Worm (Caenorhabditis elegans) whole organism, L4 larva: ENCODE results near the gene Y27F2A.11.

Source experiments
- pqm-1 ChIP-seq: sonication (generic microtip); optimal IDR thresholded peaks from 2 replicates; lab custom pipeline; 2017; ENCODE audit warnings: missing biosample characterization, missing genetic modification characterization
- skn-1 ChIP-seq: fragments of 150-350 bp; optimal IDR thresholded peaks from 2 replicates; lab custom pipeline; 2014; ENCODE audit warnings: missing biosample characterization, missing genetic modification characterization

DNA sequence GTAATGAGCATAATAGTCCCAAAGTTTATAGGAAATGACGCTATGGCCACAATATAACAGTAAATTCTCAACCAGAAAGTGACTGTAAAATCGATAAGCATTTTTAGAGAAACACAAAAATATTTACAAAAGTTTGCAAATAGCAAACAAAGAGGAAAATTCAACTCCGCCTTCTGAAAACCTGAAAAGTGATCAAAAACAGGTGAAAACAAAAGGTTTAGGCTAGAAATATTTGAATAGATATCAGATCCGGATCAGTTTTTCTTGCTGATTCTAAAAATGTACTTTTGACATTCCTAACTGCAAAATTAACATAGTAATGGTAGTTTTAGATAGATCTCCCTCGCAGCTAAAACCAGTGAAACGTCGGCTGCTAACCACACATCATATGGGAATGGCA, 9.9 kb downstream of the Y27F2A.11 start, which contains the start of gene sri-51:
- TF ChIP-seq pqm-1 (tag; lab: Kevin White, UChicago) (no peak), skn-1 (tag; lab: Kevin White, UChicago) (no peak)
